Worm (Caenorhabditis elegans) whole organism, young adult: Measurements from ENCODE around the gene nlp-80.

Experiments used
- B0035.1 ChIP-seq: sonication (generic microtip); optimal IDR thresholded peaks from 2 replicates; lab custom pipeline; 2016; ENCODE audit warnings: missing genetic modification characterization, mild to moderate bottlenecking, missing compliant biosample characterization, missing genotype, missing genetic modification reagents
- B0336.3 ChIP-seq: fragments of 200-800 bp; sonication (Bioruptor generic); IDR thresholded peaks from 2 replicates; pipeline ENCODE4 v1.3.6; 2022; ENCODE audit warnings: missing genetic modification characterization, missing compliant biosample characterization
- D2030.7 ChIP-seq: fragments of 200-800 bp; sonication (Bioruptor generic); IDR thresholded peaks from 2 replicates; pipeline ENCODE4 v1.3.6; 2022; ENCODE audit warnings: missing genetic modification reagents, missing genetic modification characterization, missing compliant biosample characterization
- F39B2.1 ChIP-seq: fragments of 200-800 bp; sonication (Bioruptor generic); IDR thresholded peaks from 2 replicates; pipeline ENCODE4 v1.3.6; 2022; ENCODE audit warnings: missing genetic modification reagents, missing genetic modification characterization, missing compliant biosample characterization
- F57A8.1 ChIP-seq: fragments of 200-800 bp; sonication (Bioruptor generic); optimal IDR thresholded peaks from 2 replicates; lab custom pipeline; 2018; ENCODE audit warnings: mild to moderate bottlenecking, missing genetic modification characterization, moderate library complexity, missing compliant biosample characterization
- K12H6.12 ChIP-seq: fragments of 200-800 bp; sonication (Bioruptor generic); optimal IDR thresholded peaks from 2 replicates; lab custom pipeline; 2018; ENCODE audit warnings: mild to moderate bottlenecking, missing genetic modification characterization, missing compliant biosample characterization
- Y53F4B.3 ChIP-seq: fragments of 200-800 bp; sonication (Bioruptor generic); IDR thresholded peaks from 2 replicates; pipeline ENCODE4 v1.3.6; 2022; ENCODE audit warnings: missing genetic modification reagents, missing genetic modification characterization, missing compliant biosample characterization
- ZK185.1 ChIP-seq: sonication (generic microtip); optimal IDR thresholded peaks from 2 replicates; lab custom pipeline; 2016; ENCODE audit warnings: mild to moderate bottlenecking, missing genetic modification characterization, missing compliant biosample characterization; ENCODE audit not compliant: poor library complexity, severe bottlenecking
- aptf-2 ChIP-seq: fragments of 200-800 bp; sonication (Bioruptor generic); conservative IDR thresholded peaks from 2 replicates; pipeline ENCODE4 v1.3.6; 2022; ENCODE audit warnings: missing genetic modification reagents, missing genetic modification characterization, missing compliant biosample characterization
- athp-1 ChIP-seq: sonication (generic microtip); optimal IDR thresholded peaks from 2 replicates; lab custom pipeline; 2017; ENCODE audit warnings: mild to moderate bottlenecking, missing genetic modification characterization, missing compliant biosample characterization
- attf-3 ChIP-seq: fragments of 200-800 bp; sonication (Bioruptor generic); conservative IDR thresholded peaks from 2 replicates; pipeline ENCODE4 v1.3.6; 2022; ENCODE audit warnings: missing genetic modification reagents, missing genetic modification characterization, missing compliant biosample characterization
- attf-5 ChIP-seq: fragments of 200-800 bp; sonication (Bioruptor generic); optimal IDR thresholded peaks from 2 replicates; lab custom pipeline; 2018; ENCODE audit warnings: mild to moderate bottlenecking, missing genetic modification characterization, missing compliant biosample characterization
- attf-6 ChIP-seq: fragments of 200-800 bp; sonication (Bioruptor generic); IDR thresholded peaks from 2 replicates; pipeline ENCODE4 v1.3.6; 2022; ENCODE audit warnings: missing genetic modification reagents, missing genetic modification characterization, missing compliant biosample characterization
- ceh-27 ChIP-seq: fragments of 200-800 bp; sonication (Bioruptor generic); optimal IDR thresholded peaks from 2 replicates; lab custom pipeline; 2018; ENCODE audit warnings: mild to moderate bottlenecking, missing genetic modification characterization, moderate library complexity, missing compliant biosample characterization
- ceh-79 ChIP-seq: sonication (generic microtip); optimal IDR thresholded peaks from 2 replicates; lab custom pipeline; 2017; ENCODE audit warnings: mild to moderate bottlenecking, missing genetic modification characterization, missing compliant biosample characterization
- chd-7 ChIP-seq: sonication (generic microtip); optimal IDR thresholded peaks from 2 replicates; lab custom pipeline; 2016; ENCODE audit warnings: mild to moderate bottlenecking, missing genetic modification characterization, moderate library complexity, missing compliant biosample characterization
- egl-18 ChIP-seq: fragments of 200-800 bp; sonication (Bioruptor generic); IDR thresholded peaks from 2 replicates; pipeline ENCODE4 v1.3.6; 2022; ENCODE audit warnings: missing genetic modification reagents, missing genetic modification characterization, missing compliant biosample characterization
- egl-44 ChIP-seq: fragments of 200-800 bp; sonication (Bioruptor generic); IDR thresholded peaks from 2 replicates; pipeline ENCODE4 v1.3.6; 2022; ENCODE audit warnings: missing genetic modification reagents, missing genetic modification characterization, missing compliant biosample characterization
- ekl-4 ChIP-seq: fragments of 200-800 bp; sonication (Bioruptor generic); IDR thresholded peaks from 2 replicates; pipeline ENCODE4 v1.3.6; 2022; ENCODE audit warnings: missing genetic modification reagents, missing genetic modification characterization, missing compliant biosample characterization
- fkh-3 ChIP-seq: sonication (generic microtip); optimal IDR thresholded peaks from 2 replicates; lab custom pipeline; 2016; ENCODE audit warnings: mild to moderate bottlenecking, missing genetic modification characterization, missing compliant biosample characterization
- gei-17 ChIP-seq: fragments of 200-800 bp; sonication (Bioruptor generic); optimal IDR thresholded peaks from 2 replicates; lab custom pipeline; 2018; ENCODE audit warnings: mild to moderate bottlenecking, missing genetic modification characterization, missing compliant biosample characterization
- hlh-26 ChIP-seq: fragments of 200-800 bp; sonication (Bioruptor generic); conservative IDR thresholded peaks from 2 replicates; pipeline ENCODE4 v1.3.6; 2022; ENCODE audit warnings: missing genetic modification reagents, missing genetic modification characterization, missing compliant biosample characterization
- hmg-20 ChIP-seq: fragments of 200-800 bp; sonication (Bioruptor generic); IDR thresholded peaks from 2 replicates; pipeline ENCODE4 v1.3.6; 2022; ENCODE audit warnings: missing genetic modification reagents, missing genetic modification characterization, missing compliant biosample characterization
- hrde-1 ChIP-seq: sonication (generic microtip); optimal IDR thresholded peaks from 2 replicates; lab custom pipeline; 2016; ENCODE audit warnings: missing genetic modification characterization, mild to moderate bottlenecking, missing compliant biosample characterization, moderate library complexity, missing genotype, missing genetic modification reagents, borderline replicate concordance
- let-526 ChIP-seq: fragments of 200-800 bp; sonication (Bioruptor generic); IDR thresholded peaks from 2 replicates; pipeline ENCODE4 v1.3.6; 2022; ENCODE audit warnings: missing genetic modification reagents, missing genetic modification characterization, missing compliant biosample characterization
- lin-26 ChIP-seq: fragments of 200-800 bp; sonication (Bioruptor generic); IDR thresholded peaks from 2 replicates; pipeline ENCODE4 v1.3.6; 2022; ENCODE audit warnings: missing genetic modification reagents, missing genetic modification characterization, missing compliant biosample characterization
- lin-40 ChIP-seq: sonication (generic microtip); optimal IDR thresholded peaks from 2 replicates; lab custom pipeline; 2016; ENCODE audit warnings: missing genetic modification characterization, mild to moderate bottlenecking, missing compliant biosample characterization, missing genotype, missing genetic modification reagents
- lsy-27 ChIP-seq: sonication (generic microtip); optimal IDR thresholded peaks from 2 replicates; lab custom pipeline; 2017; ENCODE audit warnings: missing genetic modification characterization, mild to moderate bottlenecking, missing compliant biosample characterization, antibody characterized with exemption, missing genotype, borderline replicate concordance; ENCODE audit not compliant: insufficient read depth
- madf-8 ChIP-seq: fragments of 200-800 bp; sonication (Bioruptor generic); conservative IDR thresholded peaks from 2 replicates; pipeline ENCODE4 v1.3.6; 2022; ENCODE audit warnings: missing genetic modification reagents, missing genetic modification characterization, missing compliant biosample characterization
- mes-4 ChIP-seq: sonication (generic microtip); optimal IDR thresholded peaks from 2 replicates; lab custom pipeline; 2016; ENCODE audit warnings: missing genotype, missing genetic modification characterization, missing compliant biosample characterization
- mxl-1 ChIP-seq: sonication (generic microtip); optimal IDR thresholded peaks from 2 replicates; lab custom pipeline; 2016; ENCODE audit warnings: missing genetic modification characterization, missing compliant biosample characterization
- nfya-1 ChIP-seq: sonication (generic microtip); optimal IDR thresholded peaks from 2 replicates; lab custom pipeline; 2017; ENCODE audit warnings: antibody characterized with exemption, missing compliant biosample characterization, missing genetic modification characterization, borderline replicate concordance; ENCODE audit not compliant: insufficient read depth
- nhr-120 ChIP-seq: fragments of 200-800 bp; sonication (Bioruptor generic); IDR thresholded peaks from 2 replicates; pipeline ENCODE4 v1.3.6; 2022; ENCODE audit warnings: missing genetic modification characterization, missing compliant biosample characterization
- nhr-80 ChIP-seq: sonication (generic microtip); optimal IDR thresholded peaks from 2 replicates; lab custom pipeline; 2016; ENCODE audit warnings: missing genetic modification characterization, missing compliant biosample characterization
- nhr-90 ChIP-seq: sonication (generic microtip); optimal IDR thresholded peaks from 2 replicates; lab custom pipeline; 2016; ENCODE audit warnings: missing genotype, mild to moderate bottlenecking, missing genetic modification characterization, missing compliant biosample characterization
- pha-4 ChIP-seq: fragments of 150-350 bp; sonication (generic microtip); optimal IDR thresholded peaks from 2 replicates; lab custom pipeline; 2014; ENCODE audit warnings: missing biosample characterization, missing genetic modification reagents, missing genetic modification characterization
- sdz-38 ChIP-seq: sonication (generic microtip); optimal IDR thresholded peaks from 2 replicates; lab custom pipeline; 2016; ENCODE audit warnings: missing genotype, missing genetic modification characterization, missing compliant biosample characterization
- sea-2 ChIP-seq: fragments of 200-800 bp; sonication (Bioruptor generic); IDR thresholded peaks from 2 replicates; pipeline ENCODE4 v1.3.6; 2022; ENCODE audit warnings: missing genetic modification characterization, missing compliant biosample characterization
- snpc-1.3 ChIP-seq: sonication (generic microtip); optimal IDR thresholded peaks from 2 replicates; lab custom pipeline; 2017; ENCODE audit warnings: missing genetic modification characterization, mild to moderate bottlenecking, missing compliant biosample characterization, antibody characterized with exemption, moderate library complexity, missing genotype, missing genetic modification reagents; ENCODE audit not compliant: insufficient read depth
- snpc-3.4 ChIP-seq: sonication (generic microtip); optimal IDR thresholded peaks from 2 replicates; lab custom pipeline; 2017; ENCODE audit warnings: missing genetic modification characterization, mild to moderate bottlenecking, missing compliant biosample characterization, antibody characterized with exemption, moderate library complexity, missing genotype, missing genetic modification reagents
- sptf-2 ChIP-seq: fragments of 200-800 bp; sonication (Bioruptor generic); optimal IDR thresholded peaks from 2 replicates; lab custom pipeline; 2018; ENCODE audit warnings: mild to moderate bottlenecking, missing genetic modification characterization, missing compliant biosample characterization
- tlf-1 ChIP-seq: fragments of 200-800 bp; sonication (Bioruptor generic); optimal IDR thresholded peaks from 2 replicates; lab custom pipeline; 2018; ENCODE audit warnings: mild to moderate bottlenecking, missing genetic modification characterization, missing compliant biosample characterization
- unc-130 ChIP-seq: sonication (generic microtip); optimal IDR thresholded peaks from 2 replicates; lab custom pipeline; 2016; ENCODE audit warnings: missing genetic modification reagents, missing genetic modification characterization, missing compliant biosample characterization
- unc-62 ChIP-seq: fragments of 150-350 bp; optimal IDR thresholded peaks from 2 replicates; lab custom pipeline; 2014; ENCODE audit warnings: missing biosample characterization, missing genetic modification reagents, missing genetic modification characterization
- xnd-1 ChIP-seq: sonication (generic microtip); optimal IDR thresholded peaks from 2 replicates; lab custom pipeline; 2016; ENCODE audit warnings: missing genotype, missing genetic modification reagents, missing genetic modification characterization, missing compliant biosample characterization
- ztf-25 ChIP-seq: fragments of 200-800 bp; sonication (Bioruptor generic); IDR thresholded peaks from 2 replicates; pipeline ENCODE4 v1.3.6; 2022; ENCODE audit warnings: missing genetic modification reagents, missing genetic modification characterization, missing compliant biosample characterization
- ztf-28 ChIP-seq: fragments of 200-800 bp; sonication (Bioruptor generic); IDR thresholded peaks from 2 replicates; pipeline ENCODE4 v1.3.6; 2022; ENCODE audit warnings: missing genetic modification reagents, missing genetic modification characterization, missing compliant biosample characterization
- ztf-6 ChIP-seq: fragments of 200-800 bp; sonication (Bioruptor generic); IDR thresholded peaks from 2 replicates; pipeline ENCODE4 v1.3.6; 2022; ENCODE audit warnings: missing genetic modification reagents, missing genetic modification characterization, missing compliant biosample characterization

Gene nlp-80

ce11 chrV:11113041-11113574, 47.7 kb upstream of the nlp-80 start, which contains the start of gene erfa-3 (continued):
- no peak for TF ChIP-seq unc-62 (GFP tag; lab: Kevin White, UChicago)
- no peak for TF ChIP-seq lsy-27
- no peak for TF ChIP-seq fkh-3 (tag; lab: Kevin White, UChicago)
- no peak for TF ChIP-seq attf-6 (GFP tag; lab: Robert Waterston, UW)
- TF ChIP-seq egl-18 (GFP tag; lab: Robert Waterston, UW) = 0 out of 2 replicates have a peak, but pooled peaks have one; percentile 63
- no peak for TF ChIP-seq attf-3 (GFP tag; lab: Robert Waterston, UW)
- TF ChIP-seq nhr-120 (GFP tag; lab: Robert Waterston, UW) = no peak
- TF ChIP-seq egl-44 (GFP tag; lab: Robert Waterston, UW) = peak; percentile 45; the same call in 1 of the 2 replicates
- TF ChIP-seq ztf-6 (GFP tag; lab: Robert Waterston, UW) = no peak
- peak; percentile 85 for TF ChIP-seq snpc-3.4 (tag; lab: Kevin White, UChicago)
- TF ChIP-seq aptf-2 (GFP tag; lab: Robert Waterston, UW) = no peak
- peak; percentile 61; the same call in 1 of the 2 replicates for TF ChIP-seq hmg-20 (GFP tag; lab: Robert Waterston, UW)
- TF ChIP-seq nfya-1 (tag; lab: Kevin White, UChicago) = no peak
- peak; percentile 63 for TF ChIP-seq nhr-80 (tag; lab: Kevin White, UChicago)
- TF ChIP-seq mxl-1 (tag; lab: Kevin White, UChicago) = no peak
- no peak for TF ChIP-seq nhr-90
- no peak for TF ChIP-seq sdz-38 (tag; lab: Kevin White, UChicago)
- TF ChIP-seq sptf-2 = peak; percentile 70
- no peak for TF ChIP-seq ztf-25 (GFP tag; lab: Robert Waterston, UW)
- TF ChIP-seq sea-2 (GFP tag; lab: Robert Waterston, UW) = no peak
- TF ChIP-seq F39B2.1 (GFP tag; lab: Robert Waterston, UW) = no peak
- TF ChIP-seq xnd-1 (tag; lab: Kevin White, UChicago) = no peak
- peak; percentile 85 for TF ChIP-seq attf-5 (GFP tag; lab: Kevin White, UChicago)
- peak; percentile 2 for TF ChIP-seq athp-1 (tag; lab: Kevin White, UChicago)
- no peak for TF ChIP-seq hlh-26
- no peak for TF ChIP-seq pha-4
- TF ChIP-seq ZK185.1 (tag; lab: Kevin White, UChicago) = peak; percentile 54
- peak; percentile 33; the same call in 1 of the 2 replicates for TF ChIP-seq B0336.3
- no peak for TF ChIP-seq B0035.1 (tag; lab: Kevin White, UChicago)
- no peak for TF ChIP-seq chd-7 (tag; lab: Kevin White, UChicago)
- TF ChIP-seq lin-40 (tag; lab: Kevin White, UChicago) = peak; percentile 49
- no peak for TF ChIP-seq mes-4 (tag; lab: Kevin White, UChicago)
- no peak for TF ChIP-seq madf-8 (GFP tag; lab: Robert Waterston, UW)
- TF ChIP-seq ekl-4 (GFP tag; lab: Robert Waterston, UW) = peak; percentile 62; the same call in 1 of the 2 replicates
- no peak for TF ChIP-seq F57A8.1 (GFP tag; lab: Kevin White, UChicago)
- TF ChIP-seq unc-130 (GFP tag; lab: Kevin White, UChicago) = no peak
- TF ChIP-seq ceh-27 (GFP tag; lab: Kevin White, UChicago) = no peak
- peak; percentile 36; the same call in 1 of the 2 replicates for TF ChIP-seq lin-26
- TF ChIP-seq let-526 (GFP tag; lab: Robert Waterston, UW) = 0 out of 2 replicates have a peak, but pooled peaks have one; percentile 52
- TF ChIP-seq tlf-1 (GFP tag; lab: Kevin White, UChicago) = no peak
- TF ChIP-seq snpc-1.3 (tag; lab: Kevin White, UChicago) = peak; percentile 25
- peak; percentile 38; the same call in 1 of the 2 replicates for TF ChIP-seq D2030.7 (GFP tag; lab: Robert Waterston, UW)
- TF ChIP-seq Y53F4B.3 (GFP tag; lab: Robert Waterston, UW) = no peak
- no peak for TF ChIP-seq ceh-79 (tag; lab: Kevin White, UChicago)
- no peak for TF ChIP-seq hrde-1 (tag; lab: Kevin White, UChicago)
- TF ChIP-seq ztf-28 (GFP tag; lab: Robert Waterston, UW) = no peak
- no peak for TF ChIP-seq gei-17 (GFP tag; lab: Kevin White, UChicago)
- no peak for TF ChIP-seq K12H6.12 (tag; lab: Kevin White, UChicago)
